Fruit fly (Drosophila melanogaster) whole organism, embryonic: ENCODE data around the gene CG34288.

Source experiments
- Ada2b ChIP-seq: fragments of 200-800 bp; sonication (Bioruptor generic); IDR thresholded peaks from 2 replicates; pipeline ENCODE4 v1.3.6; 2022; ENCODE audit warnings: missing biosample characterization, missing genetic modification characterization
- Antp ChIP-seq: fragments of 200-800 bp; sonication (Bioruptor generic); optimal IDR thresholded peaks from 3 replicates; lab custom pipeline; 2016; ENCODE audit warnings: missing biosample characterization, missing genetic modification characterization
- Bgb ChIP-seq: fragments of 200-800 bp; sonication (Bioruptor generic); IDR thresholded peaks from 2 replicates; pipeline ENCODE4 v1.3.6; 2022; ENCODE audit warnings: missing biosample characterization, missing genetic modification characterization; ENCODE audit not compliant: partially characterized antibody
- CG11696 ChIP-seq: fragments of 200-800 bp; sonication (Bioruptor generic); IDR thresholded peaks from 2 replicates; pipeline ENCODE4 v1.3.6; 2022; ENCODE audit warnings: missing biosample characterization, missing genetic modification characterization
- CG14965 ChIP-seq: fragments of 200-800 bp; sonication (Bioruptor generic); optimal IDR thresholded peaks from 2 replicates; lab custom pipeline; 2016; ENCODE audit warnings: missing biosample characterization, missing genetic modification characterization, borderline replicate concordance
- CG17359 ChIP-seq: fragments of 200-800 bp; sonication (Bioruptor generic); optimal IDR thresholded peaks from 3 replicates; lab custom pipeline; 2018; ENCODE audit warnings: missing biosample characterization, mild to moderate bottlenecking, missing genetic modification characterization, moderate library complexity
- CG17802 ChIP-seq: fragments of 200-800 bp; sonication (Bioruptor generic); optimal IDR thresholded peaks from 2 replicates; lab custom pipeline; 2018; ENCODE audit warnings: missing biosample characterization, mild to moderate bottlenecking, missing genetic modification characterization, moderate library complexity
- CG1832 ChIP-seq: fragments of 200-800 bp; sonication (Bioruptor generic); optimal IDR thresholded peaks from 2 replicates; lab custom pipeline; 2017; ENCODE audit warnings: missing biosample characterization, mild to moderate bottlenecking, missing genetic modification characterization, inconsistent platforms
- CG18476 ChIP-seq: fragments of 200-800 bp; sonication (Bioruptor generic); optimal IDR thresholded peaks from 2 replicates; lab custom pipeline; 2016; ENCODE audit warnings: missing biosample characterization, mild to moderate bottlenecking, missing genetic modification characterization
- CG18599 ChIP-seq: fragments of 200-800 bp; sonication (Bioruptor generic); optimal IDR thresholded peaks from 3 replicates; lab custom pipeline; 2017; ENCODE audit warnings: missing biosample characterization, missing genetic modification characterization, mild to moderate bottlenecking, moderate library complexity, missing genetic modification reagents
- CG31388 ChIP-seq: fragments of 200-800 bp; sonication (Bioruptor generic); optimal IDR thresholded peaks from 2 replicates; lab custom pipeline; 2016; ENCODE audit warnings: missing biosample characterization, missing genetic modification characterization
- CG33557 ChIP-seq: fragments of 200-800 bp; sonication (Bioruptor generic); optimal IDR thresholded peaks from 2 replicates; lab custom pipeline; 2019; ENCODE audit warnings: missing biosample characterization, mild to moderate bottlenecking, missing genetic modification characterization, moderate library complexity
- CG4282 ChIP-seq: fragments of 200-800 bp; sonication (Bioruptor generic); optimal IDR thresholded peaks from 2 replicates; lab custom pipeline; 2016; ENCODE audit warnings: missing biosample characterization, missing genetic modification characterization
- CG4820 ChIP-seq: fragments of 200-800 bp; sonication (Bioruptor generic); optimal IDR thresholded peaks from 3 replicates; lab custom pipeline; 2016; ENCODE audit warnings: missing biosample characterization, missing genetic modification characterization
- CG6654 ChIP-seq: fragments of 200-800 bp; sonication (Bioruptor generic); optimal IDR thresholded peaks from 2 replicates; lab custom pipeline; 2017; ENCODE audit warnings: missing biosample characterization, mild to moderate bottlenecking, missing genetic modification characterization
- CG9797 ChIP-seq: fragments of 200-800 bp; sonication (Bioruptor generic); optimal IDR thresholded peaks from 3 replicates; lab custom pipeline; 2018; ENCODE audit warnings: missing biosample characterization, mild to moderate bottlenecking, missing genetic modification characterization
- CG9932 ChIP-seq: fragments of 200-800 bp; sonication (Bioruptor generic); IDR thresholded peaks from 2 replicates; pipeline ENCODE4 v1.3.6; 2022; ENCODE audit warnings: missing biosample characterization, missing genetic modification characterization
- Chrac-16 ChIP-seq: fragments of 200-800 bp; sonication (Bioruptor generic); optimal IDR thresholded peaks from 3 replicates; lab custom pipeline; 2016; ENCODE audit warnings: missing biosample characterization, missing genetic modification characterization
- D19B ChIP-seq: fragments of 200-800 bp; sonication (Bioruptor generic); optimal IDR thresholded peaks from 2 replicates; lab custom pipeline; 2017; ENCODE audit warnings: missing biosample characterization, mild to moderate bottlenecking, missing genetic modification characterization
- Dbx ChIP-seq: fragments of 200-800 bp; sonication (Bioruptor generic); IDR thresholded peaks from 3 replicates; pipeline ENCODE4 v1.3.6; 2022; ENCODE audit warnings: missing biosample characterization, missing genetic modification characterization
- E2f2 ChIP-seq: fragments of 200-800 bp; sonication (Bioruptor generic); IDR thresholded peaks from 2 replicates; pipeline ENCODE4 v1.3.6; 2022; ENCODE audit warnings: missing biosample characterization, missing genetic modification characterization
- Gsc ChIP-seq: fragments of 200-800 bp; sonication (Bioruptor generic); IDR thresholded peaks from 2 replicates; pipeline ENCODE4 v1.3.6; 2022; ENCODE audit warnings: missing biosample characterization, missing genetic modification characterization
- HLH4C ChIP-seq: fragments of 200-800 bp; sonication (Bioruptor generic); IDR thresholded peaks from 3 replicates; pipeline ENCODE4 v1.3.6; 2022; ENCODE audit warnings: missing biosample characterization, missing genetic modification characterization; ENCODE audit not compliant: partially characterized antibody
- Hey ChIP-seq: fragments of 200-800 bp; sonication (Bioruptor generic); optimal IDR thresholded peaks from 3 replicates; lab custom pipeline; 2018; ENCODE audit warnings: missing biosample characterization, mild to moderate bottlenecking, missing genetic modification characterization
- Nf-YA ChIP-seq: fragments of 200-800 bp; sonication (Bioruptor generic); IDR thresholded peaks from 2 replicates; pipeline ENCODE4 v1.3.6; 2022; ENCODE audit warnings: missing biosample characterization, missing genetic modification characterization
- Rfx ChIP-seq: fragments of 200-800 bp; sonication (Bioruptor generic); IDR thresholded peaks from 2 replicates; pipeline ENCODE4 v1.3.6; 2022; ENCODE audit warnings: missing biosample characterization, missing genetic modification characterization
- Spps ChIP-seq: fragments of 200-800 bp; sonication (Bioruptor generic); optimal IDR thresholded peaks from 2 replicates; lab custom pipeline; 2018; ENCODE audit warnings: missing biosample characterization, mild to moderate bottlenecking, missing genetic modification characterization
- Sry-β ChIP-seq: fragments of 200-800 bp; sonication (Bioruptor generic); optimal IDR thresholded peaks from 2 replicates; lab custom pipeline; 2018; ENCODE audit warnings: missing biosample characterization, mild to moderate bottlenecking, missing genetic modification characterization, moderate library complexity
- amos ChIP-seq: fragments of 200-800 bp; sonication (Bioruptor generic); IDR thresholded peaks from 2 replicates; pipeline ENCODE4 v1.3.6; 2022; ENCODE audit warnings: missing biosample characterization, missing genetic modification characterization; ENCODE audit not compliant: partially characterized antibody
- ara ChIP-seq: fragments of 200-800 bp; sonication (Bioruptor generic); IDR thresholded peaks from 2 replicates; pipeline ENCODE4 v1.3.6; 2022; ENCODE audit warnings: missing biosample characterization, missing genetic modification characterization
- ash1 ChIP-seq: fragments of 200-800 bp; sonication (Bioruptor generic); optimal IDR thresholded peaks from 2 replicates; lab custom pipeline; 2018; ENCODE audit warnings: missing biosample characterization, mild to moderate bottlenecking, missing genetic modification characterization
- btn ChIP-seq: fragments of 200-800 bp; sonication (Bioruptor generic); optimal IDR thresholded peaks from 2 replicates; lab custom pipeline; 2016; ENCODE audit warnings: missing biosample characterization, missing genetic modification characterization
- chif ChIP-seq, 2 experiments: fragments of 200-800 bp; sonication (Bioruptor generic); optimal IDR thresholded peaks; 3 replicates each; lab custom pipeline; 2016; ENCODE audit warnings: missing biosample characterization in 2 of 2, missing genetic modification characterization in 2 of 2
- crc ChIP-seq: fragments of 200-800 bp; sonication (Bioruptor generic); optimal IDR thresholded peaks from 2 replicates; lab custom pipeline; 2016; ENCODE audit warnings: missing biosample characterization, missing genetic modification characterization
- dan ChIP-seq: fragments of 200-800 bp; sonication (Bioruptor generic); IDR thresholded peaks from 2 replicates; pipeline ENCODE4 v1.3.6; 2022; ENCODE audit warnings: missing biosample characterization, missing genetic modification characterization
- dati ChIP-seq: fragments of 200-800 bp; sonication (Bioruptor generic); IDR thresholded peaks from 2 replicates; pipeline ENCODE4 v1.3.6; 2022; ENCODE audit warnings: missing biosample characterization, missing genetic modification characterization
- eyg ChIP-seq: fragments of 200-800 bp; sonication (Bioruptor generic); optimal IDR thresholded peaks from 3 replicates; lab custom pipeline; 2016; ENCODE audit warnings: missing biosample characterization, missing genetic modification characterization
- fd102C ChIP-seq: fragments of 200-800 bp; sonication (Bioruptor generic); optimal IDR thresholded peaks from 2 replicates; lab custom pipeline; 2018; ENCODE audit warnings: missing biosample characterization, mild to moderate bottlenecking, missing genetic modification characterization, moderate library complexity
- gem ChIP-seq: fragments of 200-800 bp; sonication (Bioruptor generic); optimal IDR thresholded peaks from 2 replicates; lab custom pipeline; 2019; ENCODE audit warnings: missing biosample characterization, mild to moderate bottlenecking, missing genetic modification characterization, moderate library complexity
- jing ChIP-seq: fragments of 200-800 bp; sonication (Bioruptor generic); optimal IDR thresholded peaks from 2 replicates; lab custom pipeline; 2018; ENCODE audit warnings: missing biosample characterization, mild to moderate bottlenecking, missing genetic modification characterization
- klu ChIP-seq: fragments of 200-800 bp; sonication (Bioruptor generic); IDR thresholded peaks from 2 replicates; pipeline ENCODE4 v1.3.6; 2022; ENCODE audit warnings: missing biosample characterization, missing genetic modification characterization
- lbe ChIP-seq: fragments of 200-800 bp; sonication (Bioruptor generic); optimal IDR thresholded peaks from 2 replicates; lab custom pipeline; 2016; ENCODE audit warnings: missing biosample characterization, mild to moderate bottlenecking, missing genetic modification characterization
- mam ChIP-seq: fragments of 200-800 bp; sonication (Bioruptor generic); optimal IDR thresholded peaks from 3 replicates; lab custom pipeline; 2016; ENCODE audit warnings: missing biosample characterization, missing genetic modification characterization
- nerfin-1 ChIP-seq: fragments of 200-800 bp; sonication (Bioruptor generic); optimal IDR thresholded peaks from 3 replicates; lab custom pipeline; 2019; ENCODE audit warnings: missing biosample characterization, mild to moderate bottlenecking, missing genetic modification characterization, moderate library complexity
- otp ChIP-seq: fragments of 200-800 bp; sonication (Bioruptor generic); IDR thresholded peaks from 3 replicates; pipeline ENCODE4, ENCODE4 v1.3.6; 2022; ENCODE audit warnings: missing biosample characterization, missing genetic modification characterization
- ranshi ChIP-seq: fragments of 200-800 bp; sonication (Bioruptor generic); IDR thresholded peaks from 2 replicates; pipeline ENCODE4 v1.3.6; 2022; ENCODE audit warnings: missing biosample characterization, missing genetic modification characterization
- sisA ChIP-seq: fragments of 200-800 bp; sonication (Bioruptor generic); IDR thresholded peaks from 2 replicates; pipeline ENCODE4 v1.3.6; 2022; ENCODE audit warnings: missing biosample characterization, missing genetic modification characterization
- sr ChIP-seq: fragments of 200-800 bp; sonication (Bioruptor generic); IDR thresholded peaks from 3 replicates; pipeline ENCODE4 v1.3.6; 2022; ENCODE audit warnings: missing biosample characterization, missing genetic modification characterization
- tup ChIP-seq: fragments of 200-800 bp; sonication (Bioruptor generic); optimal IDR thresholded peaks from 2 replicates; lab custom pipeline; 2016; ENCODE audit warnings: missing biosample characterization, mild to moderate bottlenecking, missing genetic modification characterization, moderate library complexity
- unpg ChIP-seq: fragments of 200-800 bp; sonication (Bioruptor generic); optimal IDR thresholded peaks from 3 replicates; lab custom pipeline; 2018; ENCODE audit warnings: missing biosample characterization, mild to moderate bottlenecking, missing genetic modification characterization, moderate library complexity

The CG34288 gene

dm6 chr3R:22468829-22469487, 21.9 kb upstream of the CG34288 start (continued):
- no peak for TF ChIP-seq dati (GFP tag; lab: Robert Waterston, UW)
- no peak for TF ChIP-seq sr (GFP tag; lab: Robert Waterston, UW)
- TF ChIP-seq CG9932 (GFP tag; lab: Robert Waterston, UW): peak; percentile 81
- no peak for TF ChIP-seq amos (GFP tag; lab: Robert Waterston, UW)
- TF ChIP-seq HLH4C (GFP tag; lab: Robert Waterston, UW): no peak
- peak; percentile 73 to 80 for TF ChIP-seq chif (GFP tag; optimal IDR thresholded peaks at IDR 0.05; lab: Kevin White, UChicago)
- TF ChIP-seq Hey (tag; lab: Kevin White, UChicago): peak; percentile 72
- peak; percentile 90 for TF ChIP-seq gem
- peak; percentile 83 for TF ChIP-seq sisA (GFP tag; lab: Robert Waterston, UW)
- TF ChIP-seq ranshi: peak; percentile 74; the same call in 1 of the 2 replicates
- TF ChIP-seq lbe (GFP tag; lab: Kevin White, UChicago): no peak
- peak; percentile 70 for TF ChIP-seq btn (GFP tag; lab: Kevin White, UChicago)
- TF ChIP-seq jing (GFP tag; lab: Kevin White, UChicago): peak; percentile 64
- TF ChIP-seq ash1: peak; percentile 50
- peak; percentile 67 for TF ChIP-seq CG31388 (GFP tag; lab: Kevin White, UChicago)
- peak; percentile 11 for TF ChIP-seq Spps (tag; lab: Kevin White, UChicago)
- 0 out of 2 replicates have a peak, but pooled peaks have one; percentile 25 for TF ChIP-seq CG11696
- TF ChIP-seq CG9797 (GFP tag; lab: Kevin White, UChicago): no peak
- peak; percentile 87 for TF ChIP-seq CG17359 (tag; lab: Kevin White, UChicago)
- TF ChIP-seq mam (GFP tag; lab: Kevin White, UChicago): peak; percentile 93
- no peak for TF ChIP-seq dan (GFP tag; lab: Robert Waterston, UW)
- peak; percentile 90 for TF ChIP-seq Rfx (GFP tag; lab: Robert Waterston, UW)
- TF ChIP-seq Chrac-16 (GFP tag; lab: Kevin White, UChicago): peak; percentile 81
- TF ChIP-seq CG18476: peak; percentile 81
- TF ChIP-seq CG14965 (GFP tag; lab: Kevin White, UChicago): peak; percentile 25
- peak; percentile 62 for TF ChIP-seq CG4282 (GFP tag; lab: Kevin White, UChicago)
- peak; percentile 57; the same call in 1 of the 2 replicates for TF ChIP-seq ara (GFP tag; lab: Robert Waterston, UW)
- peak; percentile 46 for TF ChIP-seq Gsc (GFP tag; lab: Robert Waterston, UW)
- TF ChIP-seq CG1832: no peak
- TF ChIP-seq otp (GFP tag; lab: Robert Waterston, UW): peak; percentile 37; the same call in 1 of the 3 replicates
- TF ChIP-seq CG33557 (GFP tag; lab: Kevin White, UChicago): no peak
- no peak for TF ChIP-seq Bgb (GFP tag; lab: Robert Waterston, UW)
- peak; percentile 73 for TF ChIP-seq Nf-YA (GFP tag; lab: Robert Waterston, UW)
- TF ChIP-seq Ada2b (GFP tag; lab: Robert Waterston, UW): peak; percentile 87
- TF ChIP-seq D19B (GFP tag; lab: Kevin White, UChicago): peak; percentile 66
- TF ChIP-seq unpg (GFP tag; lab: Kevin White, UChicago): peak; percentile 87
- peak; percentile 83 for TF ChIP-seq crc
- TF ChIP-seq Dbx (GFP tag; lab: Robert Waterston, UW): peak; percentile 90
- peak; percentile 41 for TF ChIP-seq CG17802 (tag; lab: Kevin White, UChicago)
- peak; percentile 88 for TF ChIP-seq eyg (GFP tag; lab: Kevin White, UChicago)
- TF ChIP-seq CG6654: peak; percentile 36
- peak; percentile 66 for TF ChIP-seq klu (GFP tag; lab: Robert Waterston, UW)
- peak; percentile 99 for TF ChIP-seq nerfin-1 (tag; lab: Kevin White, UChicago)
- no peak for TF ChIP-seq fd102C (GFP tag; lab: Kevin White, UChicago)
- TF ChIP-seq tup: peak; percentile 87
- TF ChIP-seq CG18599 (GFP tag; lab: Kevin White, UChicago): peak; percentile 97
- peak; percentile 57 for TF ChIP-seq E2f2
- no peak for TF ChIP-seq Sry-β
- TF ChIP-seq Antp: peak; percentile 92
- peak; percentile 78 for TF ChIP-seq CG4820 (GFP tag; lab: Kevin White, UChicago)
